Worm (Caenorhabditis elegans) whole organism, L4 larva: ENCODE data around the gene oat-1.

ENCODE experiments used
- F49E8.2 ChIP-seq: sonication (generic microtip); optimal IDR thresholded peaks from 2 replicates; lab custom pipeline; 2016; ENCODE audit warnings: missing compliant biosample characterization, mild to moderate bottlenecking, missing genetic modification characterization, borderline replicate concordance
- ces-1 ChIP-seq: fragments of 150-350 bp; sonication (generic microtip); optimal IDR thresholded peaks from 4 replicates; lab custom pipeline; 2014; ENCODE audit warnings: missing biosample characterization, missing genetic modification reagents, missing genetic modification characterization
- dmd-8 ChIP-seq: fragments of 200-800 bp; sonication (Bioruptor generic); IDR thresholded peaks from 2 replicates; pipeline ENCODE4 v1.3.6; 2022; ENCODE audit warnings: missing genetic modification characterization, missing compliant biosample characterization
- fos-1 ChIP-seq: fragments of 150-350 bp; optimal IDR thresholded peaks from 2 replicates; lab custom pipeline; 2014; ENCODE audit warnings: missing biosample characterization, missing genetic modification characterization
- lin-38 ChIP-seq: fragments of 200-800 bp; sonication (Bioruptor generic); IDR thresholded peaks from 2 replicates; pipeline ENCODE4 v1.3.6; 2022; ENCODE audit warnings: missing genetic modification reagents, missing genetic modification characterization, missing compliant biosample characterization
- nhr-10 ChIP-seq: fragments of 150-350 bp; optimal IDR thresholded peaks from 2 replicates; lab custom pipeline; 2014; ENCODE audit warnings: missing biosample characterization, missing genetic modification characterization
- nhr-28 ChIP-seq: fragments of 150-350 bp; optimal IDR thresholded peaks from 2 replicates; lab custom pipeline; 2014; ENCODE audit warnings: missing biosample characterization, missing genetic modification characterization
- pha-4 ChIP-seq, 2 experiments: fragments of 150-350 bp in 1 of 2; fragments of 200-800 bp in 1 of 2; sonication (Bioruptor generic) in 1 of 2; IDR thresholded peaks in 1 of 2; optimal IDR thresholded peaks in 1 of 2; 2 replicates each; pipeline versions ENCODE4 v1.3.6 to Lab custom; 2014 to 2022; ENCODE audit warnings: missing genetic modification characterization in 2 of 2, missing genetic modification reagents in 2 of 2, missing biosample characterization in 1 of 2, missing compliant biosample characterization in 1 of 2
- rbr-2 ChIP-seq: sonication (generic microtip); optimal IDR thresholded peaks from 2 replicates; lab custom pipeline; 2016; ENCODE audit warnings: missing genotype, missing genetic modification characterization, missing compliant biosample characterization
- spr-1 ChIP-seq: sonication (generic microtip); optimal IDR thresholded peaks from 2 replicates; lab custom pipeline; 2016; ENCODE audit warnings: mild to moderate bottlenecking, missing genetic modification characterization, missing compliant biosample characterization
- ztf-7 ChIP-seq: fragments of 150-350 bp; optimal IDR thresholded peaks from 2 replicates; lab custom pipeline; 2014; ENCODE audit warnings: missing biosample characterization, missing genetic modification characterization

DNA sequence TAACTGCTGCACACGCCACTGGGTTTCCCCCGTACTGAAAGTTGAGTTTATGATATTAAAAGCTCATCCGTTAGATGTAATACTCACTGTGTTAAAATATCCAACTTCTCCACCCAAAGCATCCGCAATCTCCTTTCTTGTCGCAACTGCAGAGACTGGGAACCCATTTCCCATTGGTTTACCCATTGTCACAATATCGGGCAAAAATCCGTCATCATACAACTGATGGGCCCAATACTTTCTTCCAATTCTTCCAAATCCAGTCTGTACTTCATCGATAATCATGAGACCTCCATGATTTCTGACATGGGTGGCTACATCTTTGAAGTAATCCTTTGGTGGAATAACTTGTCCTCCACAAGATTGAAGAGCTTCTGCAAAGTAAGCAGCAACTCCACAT is 22.5 kb downstream of the oat-1 start:
- TF ChIP-seq nhr-10 (tag; lab: Kevin White, UChicago) (no peak), rbr-2 (tag; lab: Kevin White, UChicago) (no peak), dmd-8 (no peak), spr-1 (no peak), fos-1 (tag; lab: Kevin White, UChicago) (no peak), lin-38 (GFP tag; lab: Robert Waterston, UW) (no peak), pha-4 (GFP tag; IDR thresholded peaks at IDR 0.05; lab: Robert Waterston, UW) (no peak), pha-4 (tag; optimal IDR thresholded peaks at IDR 0.05; lab: Kevin White, UChicago) (no peak), ztf-7 (no peak), nhr-28 (tag; lab: Kevin White, UChicago) (no peak), F49E8.2 (tag; lab: Kevin White, UChicago) (no peak), ces-1 (GFP tag; lab: Kevin White, UChicago) (no peak)
